Fruit fly (Drosophila melanogaster): Measurements from ENCODE around the gene CG15167.

CG15167 gene

DNA sequence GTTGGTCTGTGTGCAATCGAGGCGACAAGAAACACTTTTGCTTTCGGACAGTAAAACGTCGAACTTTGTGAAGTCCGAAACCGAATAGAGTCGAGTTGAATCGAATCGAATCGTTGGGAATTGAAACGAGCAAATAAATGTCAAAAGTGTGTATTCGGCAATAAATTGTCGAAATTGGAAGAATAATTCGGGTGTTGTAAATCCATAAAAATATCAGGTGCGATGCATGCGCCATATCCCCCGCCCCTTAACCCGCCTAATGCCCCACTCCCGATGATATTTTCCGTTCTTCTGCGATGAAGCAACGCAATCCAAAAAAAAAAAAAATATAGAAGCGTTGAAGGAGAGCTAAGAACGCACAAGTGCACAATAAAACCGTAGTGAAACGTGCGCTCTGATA lies 48.8 kb downstream of the CG15167 start:
- 0 out of 3 replicates have a peak, but pooled peaks have one; percentile 31 for TF ChIP-seq CG2199 (GFP tag; IDR thresholded peaks at IDR 0.05)
- no peak for TF ChIP-seq lilli (GFP tag; optimal IDR thresholded peaks at IDR 0.05)
- TF ChIP-seq knrl (GFP tag; IDR thresholded peaks at IDR 0.05; ENCODE audit: partially characterized antibody) = no peak
- peak; percentile 15 for TF ChIP-seq sd (tag; optimal IDR thresholded peaks at IDR 0.05)
- TF ChIP-seq sug (tag; optimal IDR thresholded peaks at IDR 0.05) = peak; percentile 44
- no peak for TF ChIP-seq CG15011 (GFP tag; optimal IDR thresholded peaks at IDR 0.05)
- TF ChIP-seq CG15601 (tag; optimal IDR thresholded peaks at IDR 0.05) = peak; percentile 22
- peak; percentile 38 for TF ChIP-seq cwo (GFP tag; optimal IDR thresholded peaks at IDR 0.05)
- TF ChIP-seq ind (GFP tag; optimal IDR thresholded peaks at IDR 0.05) = no peak
- TF ChIP-seq exex (tag; optimal IDR thresholded peaks at IDR 0.05) = peak; percentile 16
- TF ChIP-seq Med (GFP tag) = peak; percentile 61
- TF ChIP-seq pan (optimal IDR thresholded peaks at IDR 0.05) = no peak
- TF ChIP-seq pan (GFP tag; optimal IDR thresholded peaks at IDR 0.05 in 1 of 2, IDR thresholded peaks at IDR 0.05 in 1 of 2) = no peak
- TF ChIP-seq org-1 (GFP tag; optimal IDR thresholded peaks at IDR 0.05) = no peak
- TF ChIP-seq CG17359 (tag; optimal IDR thresholded peaks at IDR 0.05) = peak; percentile 21
- no peak for TF ChIP-seq CG11398 (GFP tag; optimal IDR thresholded peaks at IDR 0.05)
- peak; percentile 43 for TF ChIP-seq Blimp-1 (GFP tag; optimal IDR thresholded peaks at IDR 0.05)
- TF ChIP-seq hb (GFP tag; IDR thresholded peaks at IDR 0.05; ENCODE audit: partially characterized antibody) = no peak
- no peak for TF ChIP-seq ATbp (GFP tag; optimal IDR thresholded peaks at IDR 0.05)
- TF ChIP-seq sqz (GFP tag; optimal IDR thresholded peaks at IDR 0.05) = peak; percentile 20
- no peak for TF ChIP-seq CG17328 (GFP tag; IDR thresholded peaks at IDR 0.05)
- TF ChIP-seq CG7745 (tag; optimal IDR thresholded peaks at IDR 0.05) = no peak
- TF ChIP-seq Deaf1 (tag; optimal IDR thresholded peaks at IDR 0.05) = peak; percentile 22
- no peak for TF ChIP-seq Fer2 (tag; optimal IDR thresholded peaks at IDR 0.05)
- peak; percentile 22; the same call in 1 of the 2 replicates for TF ChIP-seq CG7372 (GFP tag; IDR thresholded peaks at IDR 0.05)
- no peak for TF ChIP-seq CG17829 (tag; optimal IDR thresholded peaks at IDR 0.05)
- TF ChIP-seq sc (optimal IDR thresholded peaks at IDR 0.05) = no peak
- no peak for TF ChIP-seq sc (GFP tag; optimal IDR thresholded peaks at IDR 0.05)
- peak; percentile 76 for TF ChIP-seq sens (GFP tag)
- no peak for TF ChIP-seq Dad (GFP tag; optimal IDR thresholded peaks at IDR 0.05)
- TF ChIP-seq Dbx (GFP tag; IDR thresholded peaks at IDR 0.05) = no peak
- TF ChIP-seq CG14441 (GFP tag; IDR thresholded peaks at IDR 0.05) = no peak
- TF ChIP-seq so (GFP tag; IDR thresholded peaks at IDR 0.05) = no peak
- TF ChIP-seq Camta (GFP tag; optimal IDR thresholded peaks at IDR 0.05) = no peak
- no peak for TF ChIP-seq tgo (GFP tag; IDR thresholded peaks at IDR 0.05)

DNA sequence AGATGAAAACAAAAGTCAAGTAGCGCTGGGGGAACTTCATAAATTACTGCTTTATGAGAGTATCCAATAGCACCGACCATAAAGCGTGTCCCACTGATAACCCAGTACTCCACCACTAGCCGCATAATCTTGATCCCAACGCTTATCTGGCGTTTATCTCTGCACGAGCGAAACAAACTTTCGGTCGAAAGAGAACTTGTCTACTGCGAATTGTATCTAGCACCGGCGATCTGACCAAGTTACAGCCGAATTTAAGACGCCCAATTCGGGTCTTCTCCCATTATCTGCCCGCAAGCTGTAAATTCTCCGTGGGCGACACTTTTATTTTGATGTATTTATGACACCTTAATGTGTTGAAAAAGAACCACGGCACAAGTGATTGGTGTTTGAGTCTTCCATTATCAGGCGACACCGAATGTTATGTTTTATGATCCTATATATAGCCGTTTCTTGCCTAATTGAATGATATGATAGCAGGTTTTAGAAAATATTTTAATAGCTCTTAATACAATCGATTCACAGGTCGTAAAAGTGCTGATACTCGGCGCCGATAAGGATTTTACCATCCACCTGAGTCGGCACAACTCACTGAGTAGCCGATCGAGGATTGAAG lies 49.7 kb downstream of the CG15167 start:
- TF ChIP-seq Nf-YB (GFP tag; optimal IDR thresholded peaks at IDR 0.05) = peak; percentile 38
- TF ChIP-seq Hey (tag; optimal IDR thresholded peaks at IDR 0.05) = peak; percentile 36
- TF ChIP-seq croc (GFP tag; conservative IDR thresholded peaks at IDR 0.05) = no peak
- TF ChIP-seq CG2678 (tag; optimal IDR thresholded peaks at IDR 0.05) = peak; percentile 58
- no peak for TF ChIP-seq bbx (GFP tag; IDR thresholded peaks at IDR 0.05; ENCODE audit: partially characterized antibody)
- TF ChIP-seq CG13424 (tag; optimal IDR thresholded peaks at IDR 0.05) = no peak
- no peak for TF ChIP-seq CG1233 (GFP tag; optimal IDR thresholded peaks at IDR 0.05)
- TF ChIP-seq lola (GFP tag; optimal IDR thresholded peaks at IDR 0.05) = no peak
- TF ChIP-seq CG3838 (GFP tag; optimal IDR thresholded peaks at IDR 0.05) = no peak
- no peak for TF ChIP-seq ems (GFP tag; optimal IDR thresholded peaks at IDR 0.05)
- peak; percentile 28 for TF ChIP-seq Nf-YC (tag; optimal IDR thresholded peaks at IDR 0.05)
- TF ChIP-seq NC2β (GFP tag; optimal IDR thresholded peaks at IDR 0.05) = no peak
- TF ChIP-seq CG4617 (GFP tag; optimal IDR thresholded peaks at IDR 0.05; ENCODE audit: borderline replicate concordance) = no peak
- TF ChIP-seq CG10431 (GFP tag; optimal IDR thresholded peaks at IDR 0.05) = peak; percentile 58
- TF ChIP-seq trh (GFP tag; optimal IDR thresholded peaks at IDR 0.05) = no peak
- peak; percentile 5 for TF ChIP-seq mirr (GFP tag; optimal IDR thresholded peaks at IDR 0.05)
- TF ChIP-seq CG10959 (GFP tag; IDR thresholded peaks at IDR 0.05) = no peak
